Fruit fly (Drosophila melanogaster): ENCODE data around the gene CG10588.

- TF ChIP-seq CG14655 (GFP tag; optimal IDR thresholded peaks at IDR 0.05): no peak
- no peak for TF ChIP-seq CG12605 (GFP tag; IDR thresholded peaks at IDR 0.05)
Measured at dm6 chr3L:20946054-20946453, 10.7 kb upstream of the CG10588 start.

Measured in whole organism, pupa.